Fruit fly (Drosophila melanogaster) Kc167 (cell line): Measurements from ENCODE around the gene CG11356.

Experiments
- Myc ChIP-seq: fragments of >200 bp; optimal IDR thresholded peaks from 2 replicates; lab custom pipeline; 2017; ENCODE audit warnings: missing external identifiers
- Sin3A ChIP-seq: fragments of >200 bp; optimal IDR thresholded peaks from 2 replicates; lab custom pipeline; 2018; ENCODE audit warnings: missing external identifiers
- h ChIP-seq: fragments of >200 bp; optimal IDR thresholded peaks from 3 replicates; lab custom pipeline; 2018; ENCODE audit warnings: missing external identifiers
- insv ChIP-seq: fragments of >200 bp; optimal IDR thresholded peaks from 3 replicates; lab custom pipeline; 2018; ENCODE audit warnings: missing external identifiers
- psq ChIP-seq: fragments of >200 bp; optimal IDR thresholded peaks from 2 replicates; lab custom pipeline; 2017; ENCODE audit warnings: missing external identifiers
- ttk ChIP-seq: sonication (Bioruptor generic); optimal IDR thresholded peaks from 2 replicates; lab custom pipeline; 2017; ENCODE audit warnings: missing external identifiers

dm6 chrX:12128045-12128444 lies 24.4 kb upstream of the CG11356 start:
- TF ChIP-seq ttk (lab: Kevin White, UChicago): no peak
- no peak for TF ChIP-seq Myc (lab: Kevin White, UChicago)
- no peak for TF ChIP-seq psq (lab: Kevin White, UChicago)
- TF ChIP-seq insv (lab: Kevin White, UChicago): no peak
- no peak for TF ChIP-seq h (lab: Kevin White, UChicago)
- TF ChIP-seq Sin3A (lab: Kevin White, UChicago): no peak
